Worm (Caenorhabditis elegans): ENCODE results near the gene Y80D3A.8.
A peak's percentile ranks its signal among the peaks of the same experiment; 100 is the strongest.

DNA sequence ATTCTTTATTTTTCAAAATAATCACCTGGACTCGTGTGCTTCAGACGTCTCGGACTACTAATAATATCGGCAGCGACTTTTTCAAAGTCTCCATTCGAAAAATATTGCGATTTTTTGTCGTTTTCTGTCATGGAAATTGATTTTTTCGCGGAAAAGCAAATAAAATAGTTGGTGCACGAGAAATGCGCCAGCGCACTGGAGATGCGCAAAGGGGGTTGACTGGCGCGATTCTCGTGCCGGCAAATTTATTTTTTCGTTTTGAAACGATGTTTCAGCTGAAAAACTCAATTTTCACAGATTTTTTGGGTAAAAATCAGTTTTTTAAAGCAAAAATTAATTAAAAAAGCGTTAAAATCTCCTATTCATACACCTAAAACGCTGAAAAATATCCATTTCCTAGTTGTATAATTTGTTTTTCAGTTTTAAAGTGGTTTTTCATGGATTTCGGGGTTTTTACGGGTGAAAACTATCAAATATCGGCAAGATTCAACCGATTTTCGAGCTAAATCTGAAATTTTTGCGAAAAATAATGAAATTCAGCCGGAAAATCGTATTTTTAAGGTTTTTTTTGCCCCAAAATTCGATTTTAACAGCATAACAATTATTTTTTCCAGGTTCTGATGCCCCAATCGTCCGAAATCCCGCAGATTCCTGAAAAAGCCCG is 49.9 kb downstream of the Y80D3A.8 start, which contains the start of the genes reps-1 and Y39B6A.37:
- no peak for TF ChIP-seq ZK546.5 (tag; optimal IDR thresholded peaks at IDR 0.05)
- TF ChIP-seq lin-39 (tag; optimal IDR thresholded peaks at IDR 0.05), result no peak
- peak; percentile 82 for TF ChIP-seq lin-13 (GFP tag; optimal IDR thresholded peaks at IDR 0.05)
- TF ChIP-seq elt-3 (tag; optimal IDR thresholded peaks at IDR 0.05), result no peak
- TF ChIP-seq nhr-23 (tag; optimal IDR thresholded peaks at IDR 0.05), result no peak
- peak; percentile 32 for TF ChIP-seq sma-3 (GFP tag; optimal IDR thresholded peaks at IDR 0.05)
- peak; percentile 66 for TF ChIP-seq crh-2 (tag; optimal IDR thresholded peaks at IDR 0.05)

Measured in whole organism, L2 larva.